Worm (Caenorhabditis elegans): ENCODE results near the gene nspb-4.

DNA sequence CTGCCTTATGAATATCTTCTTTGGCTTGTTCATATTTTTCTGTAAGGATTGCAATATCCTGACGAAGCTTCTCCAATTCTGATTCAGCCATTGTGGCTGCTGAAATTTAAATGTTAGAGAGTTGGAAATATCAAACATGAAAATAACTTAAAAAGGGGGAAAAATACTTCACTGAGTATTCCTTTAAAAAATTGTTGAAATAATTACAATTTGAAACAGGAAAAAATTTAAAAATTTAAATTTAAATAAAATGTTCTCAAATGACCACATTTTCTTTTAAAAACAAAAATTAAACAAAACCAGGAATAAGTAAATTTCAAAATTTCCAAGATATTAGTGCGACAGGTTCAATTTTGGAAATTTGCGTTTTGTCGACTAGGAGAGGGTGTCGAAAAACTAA is 25.8 kb upstream of the nspb-4 start, which contains the start of gene bicd-1:
- TF ChIP-seq ama-1 (optimal IDR thresholded peaks at IDR 0.05) (no peak), hnd-1 (tag; optimal IDR thresholded peaks at IDR 0.05) (no peak), hmg-4 (GFP tag; optimal IDR thresholded peaks at IDR 0.05) (no peak), scrt-1 (GFP tag; IDR thresholded peaks at IDR 0.05) (no peak), tbx-11 (GFP tag; IDR thresholded peaks at IDR 0.05) (no peak), ceh-13 (GFP tag; optimal IDR thresholded peaks at IDR 0.05) (no peak), tbx-37 (GFP tag; conservative IDR thresholded peaks at IDR 0.05) (no peak), pes-1 (GFP tag; IDR thresholded peaks at IDR 0.05) (no peak), tra-4 (tag; optimal IDR thresholded peaks at IDR 0.05) (no peak), F13C5.2 (tag; optimal IDR thresholded peaks at IDR 0.05) (no peak), ets-7 (tag; optimal IDR thresholded peaks at IDR 0.05) (no peak), hmbx-1 (tag; optimal IDR thresholded peaks at IDR 0.05) (no peak), sea-1 (GFP tag; conservative IDR thresholded peaks at IDR 0.05) (no peak)
